Fruit fly (Drosophila melanogaster) Kc167 (cell line): ENCODE results near the gene Sik2.

Source experiments
- Myc ChIP-seq: fragments of >200 bp; optimal IDR thresholded peaks from 2 replicates; lab custom pipeline; 2017; ENCODE audit warnings: missing external identifiers
- Sin3A ChIP-seq: fragments of >200 bp; optimal IDR thresholded peaks from 2 replicates; lab custom pipeline; 2018; ENCODE audit warnings: missing external identifiers
- h ChIP-seq: fragments of >200 bp; optimal IDR thresholded peaks from 3 replicates; lab custom pipeline; 2018; ENCODE audit warnings: missing external identifiers
- insv ChIP-seq: fragments of >200 bp; optimal IDR thresholded peaks from 3 replicates; lab custom pipeline; 2018; ENCODE audit warnings: missing external identifiers
- psq ChIP-seq: fragments of >200 bp; optimal IDR thresholded peaks from 2 replicates; lab custom pipeline; 2017; ENCODE audit warnings: missing external identifiers
- ttk ChIP-seq: sonication (Bioruptor generic); optimal IDR thresholded peaks from 2 replicates; lab custom pipeline; 2017; ENCODE audit warnings: missing external identifiers

Sik2 gene

DNA sequence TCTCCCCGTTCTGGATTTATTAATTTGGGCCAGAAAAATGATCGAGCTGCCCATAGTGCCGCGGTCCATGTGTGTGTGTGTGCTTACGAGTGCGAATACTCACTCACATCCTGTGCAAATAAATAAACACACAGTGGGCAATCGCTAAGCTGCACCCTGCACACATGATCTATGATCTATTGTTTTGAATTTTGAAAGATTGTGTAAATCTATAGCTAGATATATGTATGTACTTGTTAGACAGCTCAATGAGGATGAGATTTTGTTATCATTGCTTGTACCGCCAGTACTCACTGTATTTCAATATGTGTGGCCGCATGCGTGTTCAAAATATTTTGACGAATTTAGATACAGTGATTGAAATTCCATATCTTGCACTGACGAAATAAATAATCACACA, 21.4 kb upstream of the Sik2 start:
- no peak for TF ChIP-seq psq (lab: Kevin White, UChicago)
- no peak for TF ChIP-seq insv (lab: Kevin White, UChicago)
- no peak for TF ChIP-seq h (lab: Kevin White, UChicago)
- no peak for TF ChIP-seq Sin3A
- no peak for TF ChIP-seq Myc (lab: Kevin White, UChicago)
- TF ChIP-seq ttk (lab: Kevin White, UChicago): no peak

DNA sequence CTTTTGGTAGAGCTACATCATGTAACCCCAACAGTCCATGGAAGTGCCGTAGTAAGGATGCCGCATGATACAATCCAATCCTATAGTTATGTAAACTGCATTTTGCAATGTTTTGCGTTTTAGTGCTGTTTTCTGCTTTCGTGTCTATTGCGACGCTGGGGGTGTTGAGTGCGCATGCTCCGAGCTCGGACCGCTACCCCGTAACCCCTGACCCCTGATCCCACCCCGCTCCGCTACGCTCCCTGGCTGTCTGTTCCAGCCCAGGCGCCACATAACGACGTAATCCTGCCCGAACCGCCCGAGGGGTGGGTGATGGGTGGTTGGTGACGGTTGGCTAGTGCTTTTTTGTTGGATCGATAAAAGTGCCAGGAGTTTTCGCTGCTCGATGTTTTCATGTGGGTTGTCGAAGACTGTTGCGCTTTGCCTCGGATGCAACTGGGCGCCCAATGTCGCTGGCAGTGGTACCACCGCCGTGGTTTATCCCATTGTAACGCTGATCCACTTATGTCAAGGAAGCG, 20.2 kb upstream of the Sik2 start:
- no peak for TF ChIP-seq ttk (lab: Kevin White, UChicago)
- TF ChIP-seq insv (lab: Kevin White, UChicago): no peak
- TF ChIP-seq Sin3A: no peak
- TF ChIP-seq psq (lab: Kevin White, UChicago): no peak
- no peak for TF ChIP-seq h (lab: Kevin White, UChicago)
- no peak for TF ChIP-seq Myc (lab: Kevin White, UChicago)

DNA sequence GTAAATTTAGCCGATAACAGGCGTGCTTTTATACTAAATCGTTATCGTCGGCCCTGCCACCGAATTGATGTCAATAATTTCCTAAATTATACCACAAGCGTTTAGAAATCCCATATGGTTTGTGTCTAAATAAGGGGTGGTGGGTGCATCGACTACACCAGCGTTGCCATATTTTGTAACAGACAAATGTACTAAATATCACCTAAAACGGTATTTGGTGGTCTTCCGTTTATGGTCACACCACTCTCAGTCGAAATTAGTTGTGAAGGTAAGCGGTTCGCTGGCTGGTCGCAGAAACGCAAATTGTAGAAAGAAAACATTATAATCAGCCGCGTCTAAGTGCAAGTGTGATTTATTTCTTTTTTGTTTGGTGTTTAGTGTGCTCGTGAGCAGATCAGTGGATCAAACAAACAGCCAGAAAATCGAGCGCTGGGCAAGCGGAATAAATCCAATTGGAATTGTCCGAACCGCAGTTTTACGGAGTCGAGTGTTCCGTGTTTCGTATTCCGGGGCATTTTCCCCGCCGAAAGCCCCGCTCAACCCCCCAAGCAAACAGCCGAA, 18.7 kb upstream of the Sik2 start, which contains the start of the genes CG16903 and Unc-76:
CG16903 (minus strand) TSS at position 39 of the 561 bp plus-strand sequence.
Unc-76 (plus strand) TSS at position 244 of the 561 bp plus-strand sequence.
- TF ChIP-seq ttk (lab: Kevin White, UChicago): no peak
- TF ChIP-seq Myc (lab: Kevin White, UChicago): no peak
- TF ChIP-seq psq (lab: Kevin White, UChicago): no peak
- TF ChIP-seq Sin3A: no peak
- TF ChIP-seq h (lab: Kevin White, UChicago): no peak
- TF ChIP-seq insv (lab: Kevin White, UChicago): no peak

- no peak for TF ChIP-seq h (lab: Kevin White, UChicago)
- no peak for TF ChIP-seq Sin3A
- TF ChIP-seq ttk (lab: Kevin White, UChicago): no peak
- TF ChIP-seq insv (lab: Kevin White, UChicago): no peak
- TF ChIP-seq psq (lab: Kevin White, UChicago): no peak
- TF ChIP-seq Myc (lab: Kevin White, UChicago): no peak
These were observed 15.0 kb upstream of the Sik2 start, which contains the start of gene CG4025 for dm6 chrX:2076412-2077357. CG4025 (plus strand) TSS chrX:2076966.

DNA sequence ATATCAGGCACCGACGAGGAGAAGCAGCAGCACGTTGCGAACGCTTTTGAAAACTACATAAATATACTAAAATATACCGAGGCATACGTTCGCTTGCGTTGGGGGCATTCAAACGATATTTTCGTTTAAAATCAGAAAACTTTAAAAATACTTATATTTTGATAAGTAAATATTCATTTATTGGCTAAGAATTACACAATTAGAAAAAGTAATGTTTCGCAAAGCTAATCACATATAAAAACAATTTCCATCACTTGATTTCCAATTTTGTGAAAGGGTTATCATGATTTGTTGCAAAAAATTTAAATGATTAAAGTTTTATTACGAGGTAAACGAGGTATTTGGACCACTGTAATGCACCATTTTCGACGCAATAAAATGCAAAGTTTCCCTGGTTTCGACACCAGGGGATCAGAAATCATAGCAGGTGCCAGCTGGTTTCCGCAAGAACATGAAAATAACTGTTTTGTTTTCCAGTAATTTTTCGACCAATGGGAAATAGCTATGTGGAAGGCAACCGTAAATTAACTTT, 14.2 kb upstream of the Sik2 start, which contains the start of gene CG4045:
CG4045 (minus strand) TSS at position 55 of the 532 bp plus-strand sequence.
- TF ChIP-seq psq (lab: Kevin White, UChicago) (no peak), Sin3A (no peak), ttk (lab: Kevin White, UChicago) (no peak), insv (lab: Kevin White, UChicago) (no peak), Myc (lab: Kevin White, UChicago) (no peak), h (lab: Kevin White, UChicago) (no peak)

dm6 chrX:2073325-2073724, 11.6 kb upstream of the Sik2 start, which contains the start of gene CG4199:
CG4199 (minus strand) TSS chrX:2073483.
- TF ChIP-seq ttk (lab: Kevin White, UChicago) (no peak), h (lab: Kevin White, UChicago) (no peak), Myc (lab: Kevin White, UChicago) (no peak), insv (lab: Kevin White, UChicago) (no peak), psq (lab: Kevin White, UChicago) (no peak), Sin3A (no peak)

dm6 chrX:2071878-2072817, 10.4 kb upstream of the Sik2 start, which contains the start of gene Rtca:
Rtca (plus strand) TSS chrX:2072413.
- TF ChIP-seq h (lab: Kevin White, UChicago) (no peak), insv (lab: Kevin White, UChicago) (no peak), ttk (lab: Kevin White, UChicago) (no peak), psq (lab: Kevin White, UChicago) (no peak), Sin3A (no peak), Myc (lab: Kevin White, UChicago) (no peak)

DNA sequence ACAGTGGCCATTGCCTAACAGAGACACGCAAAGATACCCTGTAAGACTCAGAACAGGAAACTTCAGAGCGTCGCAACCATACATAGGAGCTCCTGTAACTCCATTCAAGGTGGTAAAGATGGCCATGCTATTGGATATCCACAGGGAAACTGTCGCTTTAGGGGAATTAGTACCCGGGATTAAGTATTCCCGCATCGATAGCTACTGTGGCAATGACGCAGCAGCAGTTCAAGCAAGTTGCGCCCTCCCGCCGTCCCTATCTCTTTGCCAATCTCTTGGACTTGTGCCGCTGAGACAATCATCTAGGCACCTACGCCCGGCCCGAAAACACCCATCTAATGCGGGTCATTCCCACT, 9.0 kb upstream of the Sik2 start:
- TF ChIP-seq h (lab: Kevin White, UChicago) (no peak), ttk (lab: Kevin White, UChicago) (no peak), insv (lab: Kevin White, UChicago) (no peak), psq (lab: Kevin White, UChicago) (no peak), Myc (lab: Kevin White, UChicago) (no peak), Sin3A (no peak)

DNA sequence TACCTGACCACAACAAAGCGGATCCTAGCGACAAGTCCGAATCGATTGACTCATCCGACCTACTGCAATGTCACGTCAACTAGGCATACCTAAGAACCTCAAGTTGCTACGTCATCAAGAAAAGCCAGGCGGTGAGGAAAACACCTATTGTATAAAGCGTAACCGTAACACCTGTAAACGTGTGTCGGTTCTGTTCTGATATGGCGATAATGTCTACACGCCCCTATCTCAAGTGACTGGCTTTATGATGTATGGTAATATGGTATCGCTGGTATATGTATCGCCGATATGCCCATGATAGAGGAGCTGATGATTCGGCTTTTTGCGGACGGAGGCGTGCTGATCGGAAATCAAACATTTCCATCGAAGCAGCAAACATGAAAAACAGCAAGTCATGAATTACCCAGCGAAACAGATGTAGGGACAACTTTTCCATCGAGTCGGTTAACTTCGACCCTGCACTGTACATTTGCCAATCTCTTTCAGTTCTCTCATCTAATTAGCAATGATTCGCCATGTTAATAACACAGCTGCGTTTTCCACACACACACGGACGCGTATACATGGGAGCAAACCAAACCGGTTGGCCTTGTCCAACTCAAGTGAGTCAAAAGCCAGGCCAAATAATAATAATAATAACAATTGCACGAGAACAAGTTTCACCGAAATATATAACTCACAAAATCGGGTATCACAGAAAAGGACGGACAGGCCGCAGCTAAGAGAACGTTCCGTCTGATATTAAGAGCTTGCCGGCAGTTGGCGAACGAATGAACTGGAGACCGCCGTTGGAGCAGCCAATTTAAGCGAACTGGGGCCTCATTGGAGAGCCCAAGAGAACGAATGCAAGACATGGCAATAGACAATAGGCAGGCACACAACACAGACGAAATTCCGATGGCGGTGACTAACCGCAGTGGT, 8.3 kb upstream of the Sik2 start:
- TF ChIP-seq ttk (lab: Kevin White, UChicago) (no peak), Sin3A (no peak), h (lab: Kevin White, UChicago) (no peak), psq (lab: Kevin White, UChicago) (no peak), insv (lab: Kevin White, UChicago) (no peak), Myc (lab: Kevin White, UChicago) (no peak)
